Fruit fly (Drosophila melanogaster): ENCODE results near the gene Cpr23B.

DNA sequence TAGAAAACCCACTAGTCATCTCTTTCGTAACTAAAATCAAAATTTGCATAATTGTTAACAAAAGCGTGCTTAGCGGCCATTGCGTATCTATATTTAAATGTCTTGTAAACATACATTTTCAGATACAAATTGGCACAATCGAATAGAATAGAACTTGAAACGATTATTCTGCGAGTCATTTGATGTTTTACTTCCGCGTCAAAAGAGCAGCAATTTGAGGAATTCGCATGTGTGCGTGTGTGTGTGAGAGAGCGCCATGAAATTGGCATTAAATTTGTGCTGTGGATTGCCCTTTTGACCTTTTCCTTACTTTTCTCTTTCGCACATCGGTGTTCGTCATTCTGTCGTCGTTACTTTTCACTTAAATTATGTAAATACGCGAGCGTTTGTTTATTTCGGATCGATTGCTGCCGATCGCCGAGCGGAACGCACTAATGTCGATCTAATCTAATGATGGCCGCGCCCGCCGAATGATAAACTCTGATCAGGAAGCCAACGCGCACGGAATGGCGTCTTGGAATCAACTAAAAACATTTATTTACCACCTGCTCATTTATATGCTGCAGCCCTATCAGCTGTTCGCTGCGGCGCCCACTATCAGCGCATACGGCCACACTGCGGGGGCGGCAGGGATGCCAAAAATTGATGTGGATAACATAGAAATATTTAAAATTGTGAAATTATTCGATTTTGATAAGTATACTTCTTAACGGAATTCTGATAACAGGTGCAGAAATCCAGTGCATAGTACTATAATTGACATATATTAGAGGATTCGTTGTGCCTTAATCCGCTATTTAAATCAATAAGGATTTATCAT lies 46.7 kb downstream of the Cpr23B start:
- TF ChIP-seq ttk (optimal IDR thresholded peaks at IDR 0.05) = no peak
- TF ChIP-seq h (optimal IDR thresholded peaks at IDR 0.05) = no peak
- TF ChIP-seq Myc (optimal IDR thresholded peaks at IDR 0.05) = no peak

All from Kc167 (cell line).